Fruit fly (Drosophila melanogaster) S2 (cell line): ENCODE results near the gene Ski6.

Experiments used
- CG8478 ChIP-seq: fragments of >200 bp; optimal IDR thresholded peaks from 2 replicates; lab custom pipeline; 2018
- CTCF ChIP-seq, 2 experiments: fragments of >200 bp; optimal IDR thresholded peaks; 2 replicates each; lab custom pipeline; 2018

DNA sequence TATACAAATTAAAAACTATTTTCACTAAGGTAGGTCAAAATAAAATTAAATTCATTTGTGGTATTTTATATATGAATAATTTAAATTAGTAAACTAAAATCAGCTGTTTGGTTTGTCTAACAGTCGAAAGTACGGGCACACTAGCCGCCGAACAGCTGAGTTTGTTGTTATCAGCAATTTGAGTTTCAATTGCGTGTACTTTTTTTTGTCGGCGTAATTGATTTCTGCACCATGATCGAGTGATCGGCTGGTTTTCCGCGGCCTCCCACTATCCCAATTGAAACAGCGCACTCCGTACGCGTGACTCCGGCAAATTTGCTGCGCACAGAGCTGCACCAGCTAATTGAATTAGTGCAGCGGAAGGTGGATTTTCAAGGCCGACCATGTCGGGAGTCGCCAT, 43.1 kb downstream of the Ski6 start, which contains the start of gene Alg7:
- TF ChIP-seq CTCF (optimal IDR thresholded peaks at IDR 0.05; lab: Kevin White, UChicago): no peak
- TF ChIP-seq CG8478 (lab: Kevin White, UChicago): no peak
